Fruit fly (Drosophila melanogaster) whole organism, prepupa: ENCODE results near the gene CG32694.

Experiments used
- fd85E ChIP-seq: fragments of 200-800 bp; sonication (Bioruptor generic); optimal IDR thresholded peaks from 3 replicates; lab custom pipeline; 2016; ENCODE audit warnings: missing biosample characterization, missing genetic modification characterization
- ss ChIP-seq, 2 experiments: fragments of 200-800 bp; sonication (Bioruptor generic); optimal IDR thresholded peaks; 2 replicates in 1 of 2; 3 replicates in 1 of 2; lab custom pipeline; 2017 to 2018; ENCODE audit warnings: mild to moderate bottlenecking in 2 of 2, missing biosample characterization in 2 of 2, missing genetic modification characterization in 2 of 2, moderate library complexity in 1 of 2

DNA sequence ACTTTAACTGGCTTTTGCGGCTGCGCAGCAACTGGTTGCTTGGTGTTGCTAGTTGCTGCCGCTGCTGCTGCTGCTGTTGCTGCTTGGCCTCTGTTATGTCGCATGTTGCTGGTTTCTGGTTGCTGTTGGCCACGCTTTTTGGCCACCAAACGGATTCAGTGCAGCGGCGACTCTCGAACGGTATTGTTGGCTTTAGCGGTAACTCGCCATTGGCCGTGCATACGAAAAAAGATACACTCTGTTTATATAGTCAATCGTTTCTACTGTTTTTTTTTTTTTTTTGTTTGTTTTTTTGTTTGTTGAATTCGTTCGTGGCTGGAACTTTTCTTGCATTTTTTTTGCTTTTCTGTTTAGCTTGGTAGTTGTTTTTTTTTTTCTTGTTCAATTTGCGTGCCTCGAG lies 27.2 kb downstream of the CG32694 start, which contains the start of gene Cht6:
- TF ChIP-seq fd85E (GFP tag; lab: Kevin White, UChicago) (no peak), ss (GFP tag; optimal IDR thresholded peaks at IDR 0.05; lab: Kevin White, UChicago) (no peak)
